Fruit fly (Drosophila melanogaster) whole organism, prepupa: ENCODE data around the gene spn-B.

ENCODE experiments used
- CG3032 ChIP-seq: fragments of 200-800 bp; optimal IDR thresholded peaks from 2 replicates; lab custom pipeline; 2019; ENCODE audit warnings: missing biosample characterization, mild to moderate bottlenecking, missing genetic modification characterization, moderate library complexity
- CG31627 ChIP-seq: fragments of 200-800 bp; sonication (Bioruptor generic); optimal IDR thresholded peaks from 3 replicates; lab custom pipeline; 2016; ENCODE audit warnings: missing biosample characterization, missing genetic modification characterization
- CG8632 ChIP-seq: fragments of 200-800 bp; sonication (Bioruptor generic); optimal IDR thresholded peaks from 3 replicates; lab custom pipeline; 2016; ENCODE audit warnings: missing biosample characterization, missing genetic modification characterization
- Hr39 ChIP-seq: fragments of 200-800 bp; sonication (Bioruptor generic); optimal IDR thresholded peaks from 2 replicates; lab custom pipeline; 2016; ENCODE audit warnings: missing biosample characterization, missing genetic modification characterization
- acj6 ChIP-seq: fragments of 200-800 bp; sonication (Bioruptor generic); optimal IDR thresholded peaks from 3 replicates; lab custom pipeline; 2016; ENCODE audit warnings: missing biosample characterization, missing genetic modification characterization
- dac ChIP-seq: fragments of 200-800 bp; sonication (Bioruptor generic); optimal IDR thresholded peaks from 2 replicates; lab custom pipeline; 2017; ENCODE audit warnings: missing biosample characterization, mild to moderate bottlenecking, missing genetic modification characterization
- esn ChIP-seq: fragments of 200-800 bp; sonication (Bioruptor generic); optimal IDR thresholded peaks from 2 replicates; lab custom pipeline; 2016; ENCODE audit warnings: missing biosample characterization, mild to moderate bottlenecking, missing genetic modification characterization, moderate library complexity
- fd59A ChIP-seq: fragments of 200-800 bp; sonication (Bioruptor generic); optimal IDR thresholded peaks from 2 replicates; lab custom pipeline; 2017; ENCODE audit warnings: missing biosample characterization, mild to moderate bottlenecking, missing genetic modification characterization, missing genetic modification reagents
- topi ChIP-seq: fragments of 200-800 bp; sonication (Bioruptor generic); optimal IDR thresholded peaks from 3 replicates; lab custom pipeline; 2016; ENCODE audit warnings: missing biosample characterization, missing genetic modification characterization

DNA sequence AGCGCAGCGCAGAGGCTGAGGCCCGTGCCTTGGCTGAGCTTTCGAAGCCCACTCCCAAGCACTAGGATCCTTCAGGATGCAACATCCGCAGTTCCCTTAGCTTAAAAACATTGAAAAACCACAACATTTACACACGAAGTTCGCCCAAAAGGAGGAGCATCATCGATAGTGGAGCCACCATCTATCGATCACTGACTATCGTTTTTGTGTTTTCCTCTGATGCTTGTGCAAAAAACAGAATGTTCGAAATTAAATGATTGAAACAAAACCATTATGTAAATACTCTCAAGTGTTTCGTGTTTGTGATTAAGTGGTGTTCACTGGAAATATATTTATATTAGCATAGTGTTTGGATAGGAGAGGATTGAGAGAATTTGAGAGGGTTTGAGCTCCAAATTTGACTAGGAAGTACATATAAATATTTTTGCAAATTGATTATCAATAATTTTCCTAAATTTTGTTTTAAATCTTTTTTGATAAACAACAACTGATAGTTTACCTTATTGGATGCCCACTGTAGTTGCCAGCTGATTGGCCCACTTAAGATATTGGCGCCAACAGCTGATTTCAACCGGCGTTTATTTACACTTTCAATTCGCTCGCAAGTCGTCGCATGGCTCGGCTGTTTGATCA lies at the start of gene spn-B:
- TF ChIP-seq CG31627 (GFP tag; lab: Kevin White, UChicago) (peak; percentile 77), esn (GFP tag; lab: Kevin White, UChicago) (peak; percentile 89), fd59A (peak; percentile 15), CG8632 (peak; percentile 74), CG3032 (tag; lab: Kevin White, UChicago) (peak; percentile 65), acj6 (GFP tag; lab: Kevin White, UChicago) (peak; percentile 73), dac (GFP tag; lab: Kevin White, UChicago) (no peak), topi (GFP tag; lab: Kevin White, UChicago) (peak; percentile 83), Hr39 (GFP tag; lab: Kevin White, UChicago) (peak; percentile 74)
